Fruit fly (Drosophila melanogaster) whole organism, adult: Measurements from ENCODE around the gene CG34117.

Experiments used
- CG14711 ChIP-seq: fragments of 200-800 bp; sonication (Bioruptor generic); optimal IDR thresholded peaks from 2 replicates; lab custom pipeline; 2018; ENCODE audit warnings: missing biosample characterization, mild to moderate bottlenecking, missing genetic modification characterization, moderate library complexity
- CG33017 ChIP-seq: fragments of 200-800 bp; sonication (Bioruptor generic); optimal IDR thresholded peaks from 2 replicates; lab custom pipeline; 2018; ENCODE audit warnings: missing biosample characterization, mild to moderate bottlenecking, missing genetic modification characterization, moderate library complexity
- CG5204 ChIP-seq: fragments of 200-800 bp; sonication (Bioruptor generic); optimal IDR thresholded peaks from 2 replicates; lab custom pipeline; 2016; ENCODE audit warnings: missing biosample characterization, missing genetic modification characterization
- CG7101 ChIP-seq: fragments of 200-800 bp; sonication (Bioruptor generic); optimal IDR thresholded peaks from 2 replicates; lab custom pipeline; 2018; ENCODE audit warnings: missing biosample characterization, mild to moderate bottlenecking, missing genetic modification characterization, moderate library complexity
- Crg-1 ChIP-seq: fragments of 200-800 bp; sonication (Bioruptor generic); optimal IDR thresholded peaks from 2 replicates; lab custom pipeline; 2016; ENCODE audit warnings: missing biosample characterization, missing genetic modification characterization
- bab1 ChIP-seq: fragments of 200-800 bp; sonication (Bioruptor generic); optimal IDR thresholded peaks from 3 replicates; lab custom pipeline; 2019; ENCODE audit warnings: missing biosample characterization, mild to moderate bottlenecking, missing genetic modification characterization, moderate library complexity
- kay ChIP-seq: fragments of 200-800 bp; sonication (Bioruptor generic); peaks from one replicate; lab custom pipeline; 2016; ENCODE audit warnings: missing biosample characterization, missing genetic modification characterization, borderline replicate concordance
- pad ChIP-seq: fragments of 200-800 bp; sonication (Bioruptor generic); optimal IDR thresholded peaks from 3 replicates; lab custom pipeline; 2017; ENCODE audit warnings: missing biosample characterization, missing genetic modification characterization, mild to moderate bottlenecking, moderate library complexity, missing genetic modification reagents
- toe ChIP-seq: fragments of 200-800 bp; sonication (Bioruptor generic); optimal IDR thresholded peaks from 2 replicates; lab custom pipeline; 2016; ENCODE audit warnings: missing biosample characterization, missing genetic modification characterization

DNA sequence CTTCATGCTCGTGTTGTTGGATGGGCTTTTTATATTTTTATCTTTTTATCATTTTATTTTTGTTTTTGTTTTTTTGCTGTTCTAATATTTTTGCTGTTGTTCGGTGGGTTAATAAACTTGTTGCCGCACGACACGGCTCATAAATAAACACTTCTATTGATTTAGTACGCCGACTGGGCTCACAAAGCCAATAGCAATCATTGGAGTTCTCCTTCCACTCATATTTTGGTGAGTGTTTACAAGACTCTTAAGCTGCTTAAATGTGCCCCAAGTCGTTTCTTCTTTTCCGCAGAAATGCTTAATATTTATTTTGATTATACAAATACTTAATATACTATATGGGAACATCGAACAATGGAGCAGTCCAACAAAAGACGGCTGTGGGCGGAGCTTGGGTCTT is 9.7 kb downstream of the CG34117 start:
- TF ChIP-seq Crg-1 (GFP tag; lab: Kevin White, UChicago) (no peak), kay (GFP tag; lab: Kevin White, UChicago) (no peak), toe (GFP tag; lab: Kevin White, UChicago) (no peak), pad (GFP tag; lab: Kevin White, UChicago) (no peak), CG5204 (GFP tag; lab: Kevin White, UChicago) (no peak), CG33017 (tag; lab: Kevin White, UChicago) (no peak), CG14711 (no peak), bab1 (GFP tag; lab: Kevin White, UChicago) (no peak), CG7101 (tag; lab: Kevin White, UChicago) (no peak)
